Worm (Caenorhabditis elegans) whole organism, L3 larva: ENCODE results near the gene spp-8.

Experiments
- ZK546.5 ChIP-seq: sonication (generic microtip); optimal IDR thresholded peaks from 2 replicates; lab custom pipeline; 2017; ENCODE audit warnings: missing biosample characterization, missing genetic modification characterization
- daf-12 ChIP-seq: fragments of 150-350 bp; optimal IDR thresholded peaks from 2 replicates; lab custom pipeline; 2014; ENCODE audit warnings: missing biosample characterization, missing genetic modification reagents, missing genetic modification characterization
- nhr-237 ChIP-seq: fragments of 150-350 bp; optimal IDR thresholded peaks from 2 replicates; lab custom pipeline; 2014; ENCODE audit warnings: missing biosample characterization, missing genetic modification characterization

DNA sequence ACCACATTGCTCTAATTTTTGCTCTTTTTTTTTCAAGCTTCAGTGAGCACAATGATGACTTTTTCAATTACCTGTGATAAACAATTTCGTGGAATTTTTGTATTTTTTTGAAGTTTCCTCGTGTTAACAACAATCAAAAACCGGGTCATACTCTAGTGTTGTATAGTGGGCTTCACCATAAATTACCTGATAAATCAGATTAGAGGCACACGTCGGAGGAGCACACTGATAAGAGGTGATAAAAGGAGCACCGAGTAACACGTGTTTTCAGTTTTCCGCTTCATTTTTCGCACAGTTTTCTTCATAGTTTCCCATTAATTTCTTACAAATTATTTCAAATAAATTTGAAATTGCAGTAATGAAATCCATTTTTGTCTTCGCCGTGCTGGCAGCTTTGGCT lies at the start of gene spp-8:
- TF ChIP-seq nhr-237 (tag; lab: Kevin White, UChicago) (no peak), daf-12 (no peak), ZK546.5 (tag; lab: Kevin White, UChicago) (no peak)
